Worm (Caenorhabditis elegans) whole organism, young adult: ENCODE results near the gene hpk-1.

Experiments used
- F10E7.11 ChIP-seq: sonication (generic microtip); optimal IDR thresholded peaks from 2 replicates; lab custom pipeline; 2017; ENCODE audit warnings: mild to moderate bottlenecking, missing genetic modification characterization, moderate library complexity, missing compliant biosample characterization
- efl-1 ChIP-seq: fragments of 150-350 bp; optimal IDR thresholded peaks from 2 replicates; lab custom pipeline; 2014; ENCODE audit warnings: missing biosample characterization, missing genetic modification reagents, missing genetic modification characterization
- egl-44 ChIP-seq: fragments of 200-800 bp; sonication (Bioruptor generic); IDR thresholded peaks from 2 replicates; pipeline ENCODE4 v1.3.6; 2022; ENCODE audit warnings: missing genetic modification reagents, missing genetic modification characterization, missing compliant biosample characterization
- pha-4 ChIP-seq: fragments of 150-350 bp; sonication (generic microtip); optimal IDR thresholded peaks from 2 replicates; lab custom pipeline; 2014; ENCODE audit warnings: missing biosample characterization, missing genetic modification reagents, missing genetic modification characterization
- snpc-4 ChIP-seq, 5 experiments: fragments of 150-350 bp in 1 of 5; sonication (generic microtip) in 4 of 5; optimal IDR thresholded peaks; 2 replicates each; lab custom pipeline; 2014 to 2018; ENCODE audit warnings: missing genetic modification characterization in 5 of 5, missing biosample characterization in 3 of 5, antibody characterized with exemption in 2 of 5, mild to moderate bottlenecking in 2 of 5, missing compliant biosample characterization in 2 of 5, missing genotype in 2 of 5, moderate library complexity in 2 of 5, missing genetic modification reagents in 1 of 5
- tbp1 ChIP-seq: fragments of 200-800 bp; sonication (Bioruptor generic); optimal IDR thresholded peaks from 2 replicates; lab custom pipeline; 2018; ENCODE audit warnings: mild to moderate bottlenecking, missing genetic modification characterization, missing compliant biosample characterization
- tbx-9 ChIP-seq: sonication (generic microtip); optimal IDR thresholded peaks from 2 replicates; lab custom pipeline; 2016; ENCODE audit warnings: borderline replicate concordance, missing genetic modification characterization, inconsistent platforms, missing compliant biosample characterization
- ztf-22 ChIP-seq: fragments of 200-800 bp; sonication (Bioruptor generic); optimal IDR thresholded peaks from 2 replicates; lab custom pipeline; 2018; ENCODE audit warnings: mild to moderate bottlenecking, missing genetic modification characterization, moderate library complexity, missing compliant biosample characterization

ce11 chrX:4255366-4255765, 38.3 kb upstream of the hpk-1 start:
- TF ChIP-seq snpc-4 (GFP tag; optimal IDR thresholded peaks at IDR 0.05; lab: Kevin White, UChicago) (no peak), snpc-4 (tag; optimal IDR thresholded peaks at IDR 0.05; lab: Kevin White, UChicago) (no peak), tbp1 (GFP tag; lab: Kevin White, UChicago) (no peak), ztf-22 (GFP tag; lab: Kevin White, UChicago) (no peak), F10E7.11 (tag; lab: Kevin White, UChicago) (no peak), efl-1 (GFP tag; lab: Kevin White, UChicago) (no peak), tbx-9 (no peak), pha-4 (no peak), egl-44 (no peak)
